Fruit fly (Drosophila melanogaster) whole organism, embryonic: Measurements from ENCODE around the gene CG7789.

ENCODE experiments used
- Atf6 ChIP-seq: fragments of 200-800 bp; sonication (Bioruptor generic); IDR thresholded peaks from 2 replicates; pipeline ENCODE4 v1.3.6; 2022; ENCODE audit warnings: missing biosample characterization, missing genetic modification characterization
- B-H1 ChIP-seq: fragments of 200-800 bp; sonication (Bioruptor generic); IDR thresholded peaks from 3 replicates; pipeline ENCODE4 v1.3.6; 2022; ENCODE audit warnings: missing biosample characterization, missing genetic modification characterization
- Blimp-1 ChIP-seq: fragments of 200-800 bp; sonication (Bioruptor generic); optimal IDR thresholded peaks from 3 replicates; lab custom pipeline; 2018; ENCODE audit warnings: missing biosample characterization, missing genetic modification characterization, mild to moderate bottlenecking, moderate library complexity, missing genetic modification reagents
- C15 ChIP-seq: fragments of 200-800 bp; sonication (Bioruptor generic); IDR thresholded peaks from 3 replicates; pipeline ENCODE4 v1.3.6; 2022; ENCODE audit warnings: missing biosample characterization, missing genetic modification characterization
- CG1024 ChIP-seq: fragments of 200-800 bp; sonication (Bioruptor generic); IDR thresholded peaks from 2 replicates; pipeline ENCODE4 v1.3.6; 2022; ENCODE audit warnings: missing biosample characterization, missing genetic modification characterization
- CG11247 ChIP-seq: fragments of 200-800 bp; sonication (Bioruptor generic); IDR thresholded peaks from 2 replicates; pipeline ENCODE4 v1.3.6; 2022; ENCODE audit warnings: missing biosample characterization, missing genetic modification characterization
- CG13894 ChIP-seq: fragments of 200-800 bp; sonication (Bioruptor generic); optimal IDR thresholded peaks from 3 replicates; lab custom pipeline; 2018; ENCODE audit warnings: missing biosample characterization, mild to moderate bottlenecking, missing genetic modification characterization, moderate library complexity
- CG14860 ChIP-seq: fragments of 200-800 bp; sonication (Bioruptor generic); IDR thresholded peaks from 3 replicates; pipeline ENCODE4 v1.3.6; 2022; ENCODE audit warnings: missing biosample characterization, missing genetic modification characterization; ENCODE audit not compliant: partially characterized antibody
- CG1647 ChIP-seq: fragments of 200-800 bp; sonication (Bioruptor generic); optimal IDR thresholded peaks from 3 replicates; lab custom pipeline; 2016; ENCODE audit warnings: missing biosample characterization, missing genetic modification characterization
- CG16779 ChIP-seq: fragments of 200-800 bp; sonication (Bioruptor generic); IDR thresholded peaks from 2 replicates; pipeline ENCODE4 v1.3.6; 2022; ENCODE audit warnings: missing biosample characterization, missing genetic modification characterization
- CG17186 ChIP-seq: fragments of 200-800 bp; sonication (Bioruptor generic); optimal IDR thresholded peaks from 3 replicates; lab custom pipeline; 2017; ENCODE audit warnings: missing biosample characterization, missing genetic modification reagents, missing genetic modification characterization
- CG17612 ChIP-seq: fragments of 200-800 bp; sonication (Bioruptor generic); IDR thresholded peaks from 2 replicates; pipeline ENCODE4 v1.3.6; 2022; ENCODE audit warnings: missing biosample characterization, missing genetic modification characterization
- CG3163 ChIP-seq: fragments of 200-800 bp; sonication (Bioruptor generic); optimal IDR thresholded peaks from 3 replicates; lab custom pipeline; 2016; ENCODE audit warnings: missing biosample characterization, missing genetic modification characterization
- CG5180 ChIP-seq: fragments of 200-800 bp; sonication (Bioruptor generic); optimal IDR thresholded peaks from 3 replicates; lab custom pipeline; 2017; ENCODE audit warnings: missing biosample characterization, missing genetic modification characterization, mild to moderate bottlenecking, moderate library complexity, missing genetic modification reagents
- CTCF ChIP-seq: fragments of 200-800 bp; sonication (Bioruptor generic); optimal IDR thresholded peaks from 2 replicates; lab custom pipeline; 2017; ENCODE audit warnings: missing biosample characterization, mild to moderate bottlenecking, missing genetic modification characterization, moderate library complexity
- Chrac-16 ChIP-seq: fragments of 200-800 bp; sonication (Bioruptor generic); optimal IDR thresholded peaks from 3 replicates; lab custom pipeline; 2016; ENCODE audit warnings: missing biosample characterization, missing genetic modification characterization
- D ChIP-seq, 2 experiments: fragments of 200-800 bp in 1 of 2; fragments of >200 bp in 1 of 2; sonication (Bioruptor generic) in 1 of 2; optimal IDR thresholded peaks; 2 replicates in 1 of 2; 3 replicates in 1 of 2; lab custom pipeline; 2017; ENCODE audit warnings: mild to moderate bottlenecking in 1 of 2, missing biosample characterization in 1 of 2, missing genetic modification characterization in 1 of 2, missing genetic modification reagents in 1 of 2
- D19A ChIP-seq: fragments of 200-800 bp; optimal IDR thresholded peaks from 3 replicates; lab custom pipeline; 2019; ENCODE audit warnings: missing biosample characterization, mild to moderate bottlenecking, missing genetic modification characterization, moderate library complexity
- Elba2 ChIP-seq: fragments of 200-800 bp; sonication (Bioruptor generic); optimal IDR thresholded peaks from 3 replicates; lab custom pipeline; 2016; ENCODE audit warnings: missing biosample characterization, missing genetic modification characterization
- HLH4C ChIP-seq: fragments of 200-800 bp; sonication (Bioruptor generic); IDR thresholded peaks from 3 replicates; pipeline ENCODE4 v1.3.6; 2022; ENCODE audit warnings: missing biosample characterization, missing genetic modification characterization; ENCODE audit not compliant: partially characterized antibody
- HmgD ChIP-seq: fragments of 200-800 bp; sonication (Bioruptor generic); optimal IDR thresholded peaks from 3 replicates; lab custom pipeline; 2016; ENCODE audit warnings: missing biosample characterization, missing genetic modification characterization
- Scr ChIP-seq: fragments of 200-800 bp; sonication (Bioruptor generic); IDR thresholded peaks from 2 replicates; pipeline ENCODE4 v1.3.6; 2022; ENCODE audit warnings: missing biosample characterization, missing genetic modification characterization; ENCODE audit not compliant: partially characterized antibody
- Trl ChIP-seq, 3 experiments: fragments of >200 bp in 2 of 3; fragments of 200-800 bp in 1 of 3; sonication (Bioruptor generic) in 1 of 3; optimal IDR thresholded peaks; 2 replicates in 1 of 3; 3 replicates in 2 of 3; lab custom pipeline; 2016 to 2017; ENCODE audit warnings: missing biosample characterization in 1 of 3, missing genetic modification characterization in 1 of 3
- ash1 ChIP-seq: fragments of 200-800 bp; sonication (Bioruptor generic); optimal IDR thresholded peaks from 2 replicates; lab custom pipeline; 2018; ENCODE audit warnings: missing biosample characterization, mild to moderate bottlenecking, missing genetic modification characterization
- bigmax ChIP-seq: fragments of 200-800 bp; sonication (Bioruptor generic); optimal IDR thresholded peaks from 2 replicates; lab custom pipeline; 2018; ENCODE audit warnings: missing biosample characterization, mild to moderate bottlenecking, missing genetic modification characterization
- chinmo ChIP-seq: fragments of 200-800 bp; sonication (Bioruptor generic); IDR thresholded peaks from 4 replicates; pipeline ENCODE4 v1.3.6; 2022; ENCODE audit warnings: missing biosample characterization, missing genetic modification characterization; ENCODE audit not compliant: partially characterized antibody
- chn ChIP-seq: fragments of 200-800 bp; sonication (Bioruptor generic); optimal IDR thresholded peaks from 2 replicates; lab custom pipeline; 2016; ENCODE audit warnings: missing biosample characterization, missing genetic modification characterization
- disco-r ChIP-seq: fragments of 200-800 bp; sonication (Bioruptor generic); optimal IDR thresholded peaks from 2 replicates; lab custom pipeline; 2016; ENCODE audit warnings: missing biosample characterization, missing genetic modification characterization
- dm ChIP-seq: fragments of 200-800 bp; sonication (Bioruptor generic); optimal IDR thresholded peaks from 3 replicates; lab custom pipeline; 2016; ENCODE audit warnings: missing biosample characterization, missing genetic modification characterization
- fd3F ChIP-seq: fragments of 200-800 bp; sonication (Bioruptor generic); optimal IDR thresholded peaks from 2 replicates; lab custom pipeline; 2018; ENCODE audit warnings: missing biosample characterization, mild to moderate bottlenecking, missing genetic modification characterization, moderate library complexity
- gcm ChIP-seq: fragments of 200-800 bp; sonication (Bioruptor generic); optimal IDR thresholded peaks from 2 replicates; lab custom pipeline; 2019; ENCODE audit warnings: missing biosample characterization, mild to moderate bottlenecking, missing genetic modification characterization, moderate library complexity
- gsb ChIP-seq: fragments of 200-800 bp; sonication (Bioruptor generic); IDR thresholded peaks from 2 replicates; pipeline ENCODE4 v1.3.6; 2022; ENCODE audit warnings: missing biosample characterization, missing genetic modification characterization
- hbn ChIP-seq: fragments of 200-800 bp; sonication (Bioruptor generic); IDR thresholded peaks from 2 replicates; pipeline ENCODE4 v1.3.6; 2022; ENCODE audit warnings: missing biosample characterization, missing genetic modification characterization; ENCODE audit not compliant: partially characterized antibody
- kni ChIP-seq: fragments of 200-800 bp; sonication (Bioruptor generic); optimal IDR thresholded peaks from 3 replicates; lab custom pipeline; 2017; ENCODE audit warnings: mild to moderate bottlenecking, missing biosample characterization, missing genetic modification reagents, missing genetic modification characterization
- mam ChIP-seq: fragments of 200-800 bp; sonication (Bioruptor generic); optimal IDR thresholded peaks from 3 replicates; lab custom pipeline; 2016; ENCODE audit warnings: missing biosample characterization, missing genetic modification characterization
- nom ChIP-seq: fragments of 200-800 bp; sonication (Bioruptor generic); optimal IDR thresholded peaks from 2 replicates; lab custom pipeline; 2017; ENCODE audit warnings: missing biosample characterization, missing genetic modification characterization, mild to moderate bottlenecking, moderate library complexity, missing genetic modification reagents
- pan ChIP-seq, 4 experiments: fragments of >200 bp in 3 of 4; fragments of 200-800 bp in 1 of 4; sonication (Bioruptor generic) in 1 of 4; optimal IDR thresholded peaks in 3 of 4; IDR thresholded peaks in 1 of 4; 2 replicates each; pipeline versions ENCODE4 v1.3.6 to Lab custom; 2017 to 2022; ENCODE audit warnings: missing biosample characterization in 2 of 4, missing genetic modification characterization in 2 of 4, mixed read lengths in 1 of 4
- phol ChIP-seq: fragments of 200-800 bp; sonication (Bioruptor generic); optimal IDR thresholded peaks from 3 replicates; lab custom pipeline; 2018; ENCODE audit warnings: missing biosample characterization, mild to moderate bottlenecking, missing genetic modification characterization, moderate library complexity
- pros ChIP-seq: fragments of 200-800 bp; sonication (Bioruptor generic); optimal IDR thresholded peaks from 3 replicates; lab custom pipeline; 2019; ENCODE audit warnings: missing biosample characterization, mild to moderate bottlenecking, missing genetic modification characterization, moderate library complexity
- stwl ChIP-seq: fragments of 200-800 bp; sonication (Bioruptor generic); optimal IDR thresholded peaks from 3 replicates; lab custom pipeline; 2018; ENCODE audit warnings: missing biosample characterization, mild to moderate bottlenecking, missing genetic modification characterization, moderate library complexity
- unpg ChIP-seq: fragments of 200-800 bp; sonication (Bioruptor generic); optimal IDR thresholded peaks from 3 replicates; lab custom pipeline; 2018; ENCODE audit warnings: missing biosample characterization, mild to moderate bottlenecking, missing genetic modification characterization, moderate library complexity
- usp ChIP-seq: fragments of >200 bp; optimal IDR thresholded peaks from 2 replicates; lab custom pipeline; 2017; ENCODE audit warnings: missing biosample characterization, missing genetic modification characterization
- vnd ChIP-seq: fragments of 200-800 bp; sonication (Bioruptor generic); IDR thresholded peaks from 3 replicates; pipeline ENCODE4 v1.3.6; 2022; ENCODE audit warnings: missing biosample characterization, missing genetic modification characterization; ENCODE audit not compliant: partially characterized antibody
- wdn ChIP-seq: fragments of 200-800 bp; sonication (Bioruptor generic); IDR thresholded peaks from 2 replicates; pipeline ENCODE4 v1.3.6; 2022; ENCODE audit warnings: missing biosample characterization, missing genetic modification characterization

The CG7789 gene

dm6 chr3R:29818434-29819268, 15.7 kb downstream of the CG7789 start, which contains the start of gene neo (continued):
- TF ChIP-seq D (optimal IDR thresholded peaks at IDR 0.05; lab: Kevin White, UChicago) (peak; percentile 22), D (GFP tag; optimal IDR thresholded peaks at IDR 0.05; lab: Kevin White, UChicago) (no peak), kni (GFP tag; lab: Kevin White, UChicago) (peak; percentile 33)

DNA sequence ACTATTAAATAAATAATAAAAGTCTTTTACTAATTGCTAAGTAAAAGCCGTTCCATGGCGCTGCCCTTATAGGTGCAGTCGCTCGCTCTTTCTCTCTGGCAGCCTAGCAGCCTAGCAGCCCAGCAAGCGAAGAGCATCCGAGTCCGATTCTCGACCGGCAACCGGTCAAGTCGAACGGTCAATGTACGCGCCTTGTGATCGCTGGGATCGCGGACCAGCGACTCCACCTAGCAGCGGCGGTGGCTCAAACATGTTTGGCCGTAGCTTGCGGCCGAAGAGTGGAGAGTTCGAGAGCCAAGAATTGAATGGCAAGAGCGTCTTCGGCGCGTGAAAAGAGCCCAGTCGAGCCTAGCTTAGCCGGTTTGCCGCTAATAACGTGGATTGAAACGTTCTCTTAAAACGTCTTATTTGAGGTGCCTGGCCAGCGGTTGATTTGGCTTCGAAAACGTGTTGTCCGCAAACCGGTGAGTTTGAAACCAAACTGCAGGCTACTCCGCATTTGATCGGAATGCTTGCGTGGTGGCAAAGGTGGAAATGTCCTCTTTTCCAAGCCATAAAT, 26.3 kb downstream of the CG7789 start:
- TF ChIP-seq Scr (GFP tag; lab: Robert Waterston, UW) (no peak), CG17186 (GFP tag; lab: Kevin White, UChicago) (no peak), Atf6 (no peak), pan (optimal IDR thresholded peaks at IDR 0.05; lab: Kevin White, UChicago) (no peak), pan (GFP tag; optimal IDR thresholded peaks at IDR 0.05 in 1 of 2, IDR thresholded peaks at IDR 0.05 in 1 of 2) (no peak), Trl (optimal IDR thresholded peaks at IDR 0.05; lab: Kevin White, UChicago) (peak; percentile 23 to 47), Trl (GFP tag; optimal IDR thresholded peaks at IDR 0.05; lab: Kevin White, UChicago) (no peak), CG5180 (GFP tag; lab: Kevin White, UChicago) (peak; percentile 97), CG13894 (tag; lab: Kevin White, UChicago) (no peak), CG3163 (GFP tag; lab: Kevin White, UChicago) (peak; percentile 72), nom (GFP tag; lab: Kevin White, UChicago) (peak; percentile 12), chinmo (0 out of 4 replicates have a peak, but pooled peaks have one; percentile 28), pros (peak; percentile 79), Blimp-1 (GFP tag; lab: Kevin White, UChicago) (peak; percentile 20)
- TF ChIP-seq, all 482 proteins: peak for 7

DNA sequence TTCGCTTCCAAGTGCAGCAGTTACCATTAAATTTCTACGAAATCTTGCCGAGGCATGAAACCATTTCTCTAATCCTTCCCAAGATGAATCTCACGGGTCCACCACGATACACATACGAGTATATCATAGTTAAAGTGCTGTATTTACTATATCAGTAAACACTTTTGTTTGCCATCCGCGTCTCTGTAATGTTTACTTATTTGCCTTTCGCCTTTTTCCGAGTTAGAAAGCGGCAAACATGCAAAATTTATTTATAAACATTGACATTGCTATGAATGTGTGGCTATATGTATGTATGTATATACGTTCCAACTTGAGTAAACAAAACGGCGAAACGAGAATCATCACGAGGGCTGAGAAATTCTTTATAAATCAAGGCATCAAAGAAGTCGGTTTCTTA, 27.9 kb downstream of the CG7789 start:
- no peak for TF ChIP-seq CG1647 (GFP tag; lab: Kevin White, UChicago)
- TF ChIP-seq bigmax (GFP tag; lab: Kevin White, UChicago): peak; percentile 31
- TF ChIP-seq gsb: no peak
- peak; percentile 46 for TF ChIP-seq D19A
- TF ChIP-seq unpg (GFP tag; lab: Kevin White, UChicago): no peak
- TF ChIP-seq fd3F (GFP tag; lab: Kevin White, UChicago): no peak
- TF ChIP-seq Chrac-16 (GFP tag; lab: Kevin White, UChicago): no peak
- TF ChIP-seq HmgD: no peak
- peak; percentile 82 for TF ChIP-seq kni (GFP tag; lab: Kevin White, UChicago)
- peak; percentile 29 for TF ChIP-seq CG17186 (GFP tag; lab: Kevin White, UChicago)
- TF ChIP-seq stwl (tag; lab: Kevin White, UChicago): no peak
- TF ChIP-seq Elba2 (GFP tag; lab: Kevin White, UChicago): no peak
- no peak for TF ChIP-seq mam
- peak; percentile 13 for TF ChIP-seq gcm (GFP tag; lab: Kevin White, UChicago)
- no peak for TF ChIP-seq CG14860
- no peak for TF ChIP-seq CTCF
- no peak for TF ChIP-seq wdn (GFP tag; lab: Robert Waterston, UW)
- no peak for TF ChIP-seq CG11247
- no peak for TF ChIP-seq CG1024
- TF ChIP-seq chn (GFP tag; lab: Kevin White, UChicago): no peak
- no peak for TF ChIP-seq usp (GFP tag; lab: Kevin White, UChicago)
- no peak for TF ChIP-seq C15
- no peak for TF ChIP-seq CG16779
- TF ChIP-seq HLH4C: no peak
- TF ChIP-seq B-H1 (GFP tag; lab: Robert Waterston, UW): no peak
- TF ChIP-seq vnd (GFP tag; lab: Robert Waterston, UW): no peak
- no peak for TF ChIP-seq hbn (GFP tag; lab: Robert Waterston, UW)
- TF ChIP-seq dm (GFP tag; lab: Kevin White, UChicago): no peak
- TF ChIP-seq CG17612 (GFP tag; lab: Robert Waterston, UW): no peak
- no peak for TF ChIP-seq disco-r (GFP tag; lab: Kevin White, UChicago)
- no peak for TF ChIP-seq ash1 (GFP tag; lab: Kevin White, UChicago)
- no peak for TF ChIP-seq phol (tag; lab: Kevin White, UChicago)
